Worm (Caenorhabditis elegans) whole organism, L4 larva: ENCODE measurements around the gene Y45G5AM.6.
A peak's percentile ranks its signal among the peaks of the same experiment; 100 is the strongest.

ENCODE experiments used
- F10B5.3 ChIP-seq: sonication (generic microtip); optimal IDR thresholded peaks from 2 replicates; lab custom pipeline; 2016; ENCODE audit warnings: mild to moderate bottlenecking, missing genetic modification characterization, missing compliant biosample characterization
- F26F4.8 ChIP-seq: fragments of 200-800 bp; sonication (Bioruptor generic); conservative IDR thresholded peaks from 2 replicates; pipeline ENCODE4 v1.3.6; 2022; ENCODE audit warnings: missing genetic modification characterization, missing compliant biosample characterization
- F49E8.2 ChIP-seq: sonication (generic microtip); optimal IDR thresholded peaks from 2 replicates; lab custom pipeline; 2016; ENCODE audit warnings: missing compliant biosample characterization, mild to moderate bottlenecking, missing genetic modification characterization, borderline replicate concordance
- R02D3.7 ChIP-seq: fragments of 150-350 bp; sonication (generic microtip); optimal IDR thresholded peaks from 3 replicates; lab custom pipeline; 2014; ENCODE audit warnings: missing biosample characterization, missing genetic modification characterization
- T26A8.4 ChIP-seq: fragments of 200-800 bp; sonication (Bioruptor generic); IDR thresholded peaks from 2 replicates; pipeline ENCODE4 v1.3.6; 2022; ENCODE audit warnings: missing genetic modification characterization, missing compliant biosample characterization
- Y5F2A.4 ChIP-seq: fragments of 200-800 bp; sonication (Bioruptor generic); optimal IDR thresholded peaks from 2 replicates; lab custom pipeline; 2018; ENCODE audit warnings: mild to moderate bottlenecking, missing genetic modification characterization, missing compliant biosample characterization
- ZK337.2 ChIP-seq: fragments of 200-800 bp; sonication (Bioruptor generic); IDR thresholded peaks from 2 replicates; pipeline ENCODE4 v1.3.6; 2022; ENCODE audit warnings: missing genetic modification reagents, missing genetic modification characterization, missing compliant biosample characterization
- aha-1 ChIP-seq: fragments of 150-350 bp; peaks from one replicate; lab custom pipeline; 2014; ENCODE audit warnings: missing biosample characterization, missing genetic modification characterization
- ama-1 ChIP-seq: fragments of 150-350 bp; optimal IDR thresholded peaks from 2 replicates; lab custom pipeline; 2014; ENCODE audit warnings: inconsistent platforms, mixed read lengths
- arid-1 ChIP-seq: fragments of 200-800 bp; sonication (Bioruptor generic); conservative IDR thresholded peaks from 2 replicates; pipeline ENCODE4 v1.3.6; 2022; ENCODE audit warnings: missing genetic modification reagents, missing genetic modification characterization, missing compliant biosample characterization
- attf-4 ChIP-seq: sonication (generic microtip); optimal IDR thresholded peaks from 3 replicates; lab custom pipeline; 2017; ENCODE audit warnings: missing biosample characterization, missing genetic modification characterization
- ceh-28 ChIP-seq: fragments of 150-350 bp; optimal IDR thresholded peaks from 2 replicates; lab custom pipeline; 2014; ENCODE audit warnings: missing biosample characterization, missing genetic modification reagents, missing genetic modification characterization
- ceh-44 ChIP-seq: fragments of 200-800 bp; sonication (Bioruptor generic); IDR thresholded peaks from 2 replicates; pipeline ENCODE4 v1.3.6; 2022; ENCODE audit warnings: missing genetic modification reagents, missing genetic modification characterization, missing compliant biosample characterization
- cey-2 ChIP-seq: sonication (generic microtip); optimal IDR thresholded peaks from 3 replicates; lab custom pipeline; 2017; ENCODE audit warnings: missing genetic modification characterization, mild to moderate bottlenecking, missing compliant biosample characterization, antibody characterized with exemption, borderline replicate concordance; ENCODE audit not compliant: insufficient read depth
- daf-12 ChIP-seq: fragments of 150-350 bp; optimal IDR thresholded peaks from 2 replicates; lab custom pipeline; 2014; ENCODE audit warnings: missing biosample characterization, missing genetic modification reagents, missing genetic modification characterization
- daf-19 ChIP-seq: fragments of 200-800 bp; sonication (Bioruptor generic); conservative IDR thresholded peaks from 2 replicates; pipeline ENCODE4 v1.3.6; 2022; ENCODE audit warnings: missing genetic modification characterization, missing compliant biosample characterization
- dmd-6 ChIP-seq: fragments of 200-800 bp; sonication (Bioruptor generic); IDR thresholded peaks from 2 replicates; pipeline ENCODE4 v1.3.6; 2022; ENCODE audit warnings: missing genetic modification reagents, missing genetic modification characterization, missing compliant biosample characterization
- dpl-1 ChIP-seq: fragments of 150-350 bp; optimal IDR thresholded peaks from 2 replicates; lab custom pipeline; 2014; ENCODE audit warnings: missing biosample characterization, missing genetic modification reagents, missing genetic modification characterization
- dve-1 ChIP-seq: sonication (generic microtip); optimal IDR thresholded peaks from 2 replicates; lab custom pipeline; 2017; ENCODE audit warnings: antibody characterized with exemption, mild to moderate bottlenecking, missing genetic modification characterization, missing compliant biosample characterization; ENCODE audit not compliant: insufficient read depth
- egl-27 ChIP-seq: sonication (generic microtip); optimal IDR thresholded peaks from 3 replicates; lab custom pipeline; 2017; ENCODE audit warnings: missing biosample characterization, missing genetic modification reagents, missing genetic modification characterization
- fkh-10 ChIP-seq: fragments of 150-350 bp; optimal IDR thresholded peaks from 2 replicates; lab custom pipeline; 2014; ENCODE audit warnings: missing biosample characterization, missing genetic modification reagents, missing genetic modification characterization
- gei-8 ChIP-seq: fragments of 200-800 bp; sonication (Bioruptor generic); optimal IDR thresholded peaks from 2 replicates; lab custom pipeline; 2018; ENCODE audit warnings: mild to moderate bottlenecking, missing genetic modification characterization, missing compliant biosample characterization
- hif-1 ChIP-seq, 2 experiments: sonication (generic microtip); optimal IDR thresholded peaks; 2 replicates each; lab custom pipeline; 2016 to 2017; ENCODE audit warnings: missing compliant biosample characterization in 2 of 2, missing genetic modification characterization in 2 of 2, missing genetic modification reagents in 2 of 2, missing genotype in 2 of 2, mild to moderate bottlenecking in 1 of 2
- hlh-11 ChIP-seq: fragments of 200-800 bp; sonication (Bioruptor generic); optimal IDR thresholded peaks from 2 replicates; lab custom pipeline; 2018; ENCODE audit warnings: mild to moderate bottlenecking, missing genetic modification characterization, missing compliant biosample characterization
- hlh-30 ChIP-seq: sonication (generic microtip); optimal IDR thresholded peaks from 2 replicates; lab custom pipeline; 2017; ENCODE audit warnings: antibody characterized with exemption, mild to moderate bottlenecking, missing genetic modification characterization, missing compliant biosample characterization; ENCODE audit not compliant: insufficient read depth
- jun-1 ChIP-seq: fragments of 150-350 bp; optimal IDR thresholded peaks from 2 replicates; lab custom pipeline; 2014; ENCODE audit warnings: missing biosample characterization, missing genetic modification reagents, missing genetic modification characterization
- lin-29 ChIP-seq: fragments of 200-800 bp; sonication (Bioruptor generic); IDR thresholded peaks from 2 replicates; pipeline ENCODE4 v1.3.6; 2022; ENCODE audit warnings: missing genetic modification reagents, missing genetic modification characterization, missing compliant biosample characterization
- lin-38 ChIP-seq: fragments of 200-800 bp; sonication (Bioruptor generic); IDR thresholded peaks from 2 replicates; pipeline ENCODE4 v1.3.6; 2022; ENCODE audit warnings: missing genetic modification reagents, missing genetic modification characterization, missing compliant biosample characterization
- lir-3 ChIP-seq: sonication (generic microtip); optimal IDR thresholded peaks from 2 replicates; lab custom pipeline; 2016; ENCODE audit warnings: mild to moderate bottlenecking, missing genetic modification characterization, missing compliant biosample characterization
- madf-9 ChIP-seq: fragments of 200-800 bp; sonication (Bioruptor generic); conservative IDR thresholded peaks from 2 replicates; pipeline ENCODE4 v1.3.6; 2022; ENCODE audit warnings: missing genetic modification reagents, missing genetic modification characterization, missing compliant biosample characterization
- mdl-1 ChIP-seq, 2 experiments: fragments of 150-350 bp in 1 of 2; sonication (generic microtip) in 1 of 2; optimal IDR thresholded peaks; 2 replicates each; lab custom pipeline; 2014 to 2017; ENCODE audit warnings: missing biosample characterization in 2 of 2, missing genetic modification characterization in 2 of 2
- mes-2 ChIP-seq: sonication (generic microtip); optimal IDR thresholded peaks from 2 replicates; lab custom pipeline; 2016; ENCODE audit warnings: missing genotype, mild to moderate bottlenecking, missing genetic modification characterization, missing compliant biosample characterization; ENCODE audit not compliant: poor library complexity, severe bottlenecking
- nhr-10 ChIP-seq: fragments of 150-350 bp; optimal IDR thresholded peaks from 2 replicates; lab custom pipeline; 2014; ENCODE audit warnings: missing biosample characterization, missing genetic modification characterization
- nhr-102 ChIP-seq: sonication (generic microtip); optimal IDR thresholded peaks from 2 replicates; lab custom pipeline; 2016; ENCODE audit warnings: mild to moderate bottlenecking, missing genetic modification characterization, moderate library complexity, missing compliant biosample characterization
- nhr-111 ChIP-seq: fragments of 200-800 bp; sonication (Bioruptor generic); optimal IDR thresholded peaks from 2 replicates; lab custom pipeline; 2018; ENCODE audit warnings: mild to moderate bottlenecking, missing genetic modification characterization, missing compliant biosample characterization
- nhr-28 ChIP-seq: fragments of 150-350 bp; optimal IDR thresholded peaks from 2 replicates; lab custom pipeline; 2014; ENCODE audit warnings: missing biosample characterization, missing genetic modification characterization
- nhr-41 ChIP-seq: fragments of 200-800 bp; sonication (Bioruptor generic); IDR thresholded peaks from 2 replicates; pipeline ENCODE4 v1.3.6; 2022; ENCODE audit warnings: missing genetic modification reagents, missing genetic modification characterization, missing compliant biosample characterization
- nhr-42 ChIP-seq: fragments of 200-800 bp; sonication (Bioruptor generic); IDR thresholded peaks from 2 replicates; pipeline ENCODE4 v1.3.6; 2022; ENCODE audit warnings: missing genetic modification characterization, missing compliant biosample characterization
- php-3 ChIP-seq: fragments of 200-800 bp; sonication (Bioruptor generic); IDR thresholded peaks from 2 replicates; pipeline ENCODE4 v1.3.6; 2022; ENCODE audit warnings: missing genetic modification reagents, missing genetic modification characterization, missing compliant biosample characterization
- rbr-2 ChIP-seq: sonication (generic microtip); optimal IDR thresholded peaks from 2 replicates; lab custom pipeline; 2016; ENCODE audit warnings: missing genotype, missing genetic modification characterization, missing compliant biosample characterization
- sdz-12 ChIP-seq: fragments of 200-800 bp; sonication (Bioruptor generic); optimal IDR thresholded peaks from 2 replicates; lab custom pipeline; 2018; ENCODE audit warnings: mild to moderate bottlenecking, missing genetic modification characterization, missing compliant biosample characterization
- skn-1 ChIP-seq: fragments of 150-350 bp; optimal IDR thresholded peaks from 2 replicates; lab custom pipeline; 2014; ENCODE audit warnings: missing biosample characterization, missing genetic modification characterization
- snpc-4 ChIP-seq: fragments of 150-350 bp; optimal IDR thresholded peaks from 2 replicates; lab custom pipeline; 2014; ENCODE audit warnings: missing biosample characterization, missing genetic modification characterization
- tag-97 ChIP-seq: fragments of 200-800 bp; sonication (Bioruptor generic); IDR thresholded peaks from 2 replicates; pipeline ENCODE4 v1.3.6; 2022; ENCODE audit warnings: missing genetic modification characterization, missing compliant biosample characterization
- unc-62 ChIP-seq, 3 experiments: fragments of 150-350 bp in 1 of 3; sonication (generic microtip); optimal IDR thresholded peaks in 2 of 3; peaks in 1 of 3; 1 replicate in 1 of 3; 2 replicates in 2 of 3; lab custom pipeline; 2014 to 2017; ENCODE audit warnings: missing biosample characterization in 3 of 3, missing genetic modification characterization in 3 of 3, missing genetic modification reagents in 3 of 3, missing genotype in 1 of 3
- vab-7 ChIP-seq: fragments of 200-800 bp; sonication (Bioruptor generic); IDR thresholded peaks from 2 replicates; pipeline ENCODE4 v1.3.6; 2022; ENCODE audit warnings: missing genetic modification reagents, missing genetic modification characterization, missing compliant biosample characterization

Y45G5AM.6 gene

DNA sequence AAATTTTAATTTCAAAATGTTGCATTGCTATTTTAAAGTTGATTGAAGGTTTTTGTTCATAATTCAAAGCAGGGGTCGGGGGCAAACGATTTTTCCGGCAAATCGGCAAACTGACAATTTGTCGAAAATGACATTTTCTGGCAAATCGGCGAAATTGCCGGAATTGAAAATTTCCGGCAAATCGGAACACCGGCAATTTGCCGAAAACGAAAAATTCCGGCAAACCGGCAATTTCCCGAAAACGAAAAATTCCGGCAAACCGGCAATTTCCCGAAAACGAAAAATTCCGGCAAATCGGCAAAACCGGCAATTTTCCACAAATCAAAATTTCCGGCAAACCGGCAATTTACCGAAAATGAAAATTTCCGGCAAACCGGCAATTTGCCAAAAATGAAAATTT lies 38.1 kb upstream of the Y45G5AM.6 start (continued):
- TF ChIP-seq dmd-6 (GFP tag; lab: Robert Waterston, UW) (peak; percentile 45), egl-27 (tag; lab: Kevin White, UChicago) (no peak), nhr-10 (tag; lab: Kevin White, UChicago) (no peak), T26A8.4 (peak; percentile 66), gei-8 (GFP tag; lab: Kevin White, UChicago) (peak; percentile 56), tag-97 (GFP tag; lab: Robert Waterston, UW) (no peak), lir-3 (tag; lab: Kevin White, UChicago) (no peak), daf-12 (tag; lab: Kevin White, UChicago) (no peak), hif-1 (tag; optimal IDR thresholded peaks at IDR 0.05; lab: Kevin White, UChicago) (no peak), ama-1 (lab: Kevin White, UChicago) (no peak), skn-1 (tag; lab: Kevin White, UChicago) (no peak), F26F4.8 (GFP tag; lab: Robert Waterston, UW) (no peak), nhr-42 (GFP tag; lab: Robert Waterston, UW) (no peak), aha-1 (tag; lab: Kevin White, UChicago) (no peak), hlh-11 (tag; lab: Kevin White, UChicago) (no peak), ceh-28 (tag; lab: Kevin White, UChicago) (no peak), F49E8.2 (tag; lab: Kevin White, UChicago) (no peak), mdl-1 (tag; optimal IDR thresholded peaks at IDR 0.05; lab: Kevin White, UChicago) (no peak), jun-1 (tag; lab: Kevin White, UChicago) (no peak), php-3 (GFP tag; lab: Robert Waterston, UW) (peak; percentile 12; the same call in 1 of the 2 replicates), mes-2 (tag; lab: Kevin White, UChicago) (no peak), lin-29 (GFP tag; lab: Robert Waterston, UW) (peak; percentile 46; the same call in 1 of the 2 replicates), ZK337.2 (GFP tag; lab: Robert Waterston, UW) (no peak), R02D3.7 (tag; lab: Kevin White, UChicago) (no peak), vab-7 (GFP tag; lab: Robert Waterston, UW) (0 out of 2 replicates have a peak, but pooled peaks have one; percentile 22), nhr-41 (no peak), rbr-2 (no peak), ceh-44 (GFP tag; lab: Robert Waterston, UW) (no peak), cey-2 (tag; lab: Kevin White, UChicago) (no peak), lin-38 (GFP tag; lab: Robert Waterston, UW) (no peak), arid-1 (GFP tag; lab: Robert Waterston, UW) (no peak; the same call in 1 of the 2 replicates), dpl-1 (GFP tag; lab: Kevin White, UChicago) (no peak), nhr-111 (GFP tag; lab: Kevin White, UChicago) (peak; percentile 32), fkh-10 (no peak), Y5F2A.4 (GFP tag; lab: Kevin White, UChicago) (no peak)

ce11 chrV:4189618-4190017 lies 37.5 kb upstream of the Y45G5AM.6 start:
- TF ChIP-seq nhr-102 (peak; percentile 38), daf-19 (GFP tag; lab: Robert Waterston, UW) (no peak)

DNA sequence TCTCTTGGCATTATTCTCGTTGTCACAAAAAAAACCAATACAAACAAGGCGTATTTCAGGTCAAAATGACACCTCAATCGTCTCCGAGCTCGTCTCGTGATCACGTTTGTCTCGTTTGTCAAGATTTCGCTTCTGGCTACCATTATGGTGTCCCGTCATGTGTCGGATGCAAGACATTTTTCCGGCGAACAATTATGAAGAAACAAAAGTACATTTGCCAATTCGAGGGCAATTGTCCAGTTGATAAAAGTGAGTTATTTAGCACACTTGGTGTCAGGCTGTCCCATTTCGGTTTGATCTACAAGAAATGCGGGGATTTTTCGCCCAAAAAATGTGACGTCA lies 35.0 kb upstream of the Y45G5AM.6 start, which contains the start of gene nhr-114:
nhr-114 (plus strand) TSS at position 59 of the 342 bp plus-strand sequence.
- no peak for TF ChIP-seq madf-9
- peak in 1 of 2 experiments; percentile 81 for TF ChIP-seq unc-62 (GFP tag; optimal IDR thresholded peaks at IDR 0.05 in 1 of 2; lab: Kevin White, UChicago)
- TF ChIP-seq unc-62 (tag; optimal IDR thresholded peaks at IDR 0.05; lab: Kevin White, UChicago): no peak
- TF ChIP-seq nhr-28 (tag; lab: Kevin White, UChicago): peak; percentile 57
- TF ChIP-seq dve-1: peak; percentile 10
- TF ChIP-seq attf-4 (tag; lab: Kevin White, UChicago): no peak
- TF ChIP-seq fkh-10: no peak
- TF ChIP-seq hlh-30 (tag; lab: Kevin White, UChicago): peak; percentile 33
- no peak for TF ChIP-seq F10B5.3 (tag; lab: Kevin White, UChicago)
- TF ChIP-seq sdz-12 (GFP tag; lab: Kevin White, UChicago): no peak
- no peak for TF ChIP-seq snpc-4 (tag; lab: Kevin White, UChicago)
- TF ChIP-seq ceh-44 (GFP tag; lab: Robert Waterston, UW): no peak
